Worm (Caenorhabditis elegans) whole organism, late embryonic: Measurements from ENCODE around the gene C07E3.4.

Source experiments
- F13H6.1 ChIP-seq: sonication (generic microtip); optimal IDR thresholded peaks from 2 replicates; lab custom pipeline; 2016; ENCODE audit warnings: missing genetic modification characterization, missing compliant biosample characterization
- ceh-18 ChIP-seq: sonication (generic microtip); optimal IDR thresholded peaks from 2 replicates; lab custom pipeline; 2016; ENCODE audit warnings: missing genetic modification characterization, missing compliant biosample characterization
- dmd-4 ChIP-seq: sonication (generic microtip); optimal IDR thresholded peaks from 2 replicates; lab custom pipeline; 2016; ENCODE audit warnings: borderline replicate concordance, missing genetic modification characterization, missing compliant biosample characterization
- fax-1 ChIP-seq: sonication (generic microtip); optimal IDR thresholded peaks from 2 replicates; lab custom pipeline; 2016; ENCODE audit warnings: missing genotype, missing genetic modification characterization, missing compliant biosample characterization
- sox-4 ChIP-seq: sonication (generic microtip); optimal IDR thresholded peaks from 2 replicates; lab custom pipeline; 2017; ENCODE audit warnings: mild to moderate bottlenecking, missing genetic modification characterization, inconsistent platforms, missing compliant biosample characterization
- ttx-3 ChIP-seq: sonication (generic microtip); optimal IDR thresholded peaks from 2 replicates; lab custom pipeline; 2016; ENCODE audit warnings: missing genetic modification reagents, missing genetic modification characterization, missing compliant biosample characterization
- ztf-16 ChIP-seq: sonication (generic microtip); optimal IDR thresholded peaks from 2 replicates; lab custom pipeline; 2017; ENCODE audit warnings: missing genetic modification characterization, missing compliant biosample characterization

DNA sequence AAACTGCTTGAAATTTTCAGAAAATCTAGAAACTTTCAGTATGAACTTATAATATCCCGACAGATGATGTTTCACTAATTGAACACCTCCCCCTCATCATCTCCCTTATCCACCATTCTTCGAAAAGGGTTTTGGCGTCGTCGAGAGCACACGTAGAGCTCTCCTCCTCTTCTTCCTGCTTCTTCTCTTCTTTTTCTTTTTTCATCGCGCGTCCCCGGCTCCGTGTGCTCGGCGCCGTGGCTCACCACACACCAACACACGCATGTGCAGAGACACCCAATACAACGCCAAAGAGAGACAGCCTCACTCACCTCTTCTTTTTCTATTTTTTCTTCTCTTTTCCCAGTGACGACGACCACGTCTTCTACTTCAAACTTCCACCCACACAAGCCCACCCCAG is 19.0 kb downstream of the C07E3.4 start:
- TF ChIP-seq ztf-16 (no peak), ttx-3 (tag; lab: Kevin White, UChicago) (no peak), fax-1 (tag; lab: Kevin White, UChicago) (no peak), sox-4 (tag; lab: Kevin White, UChicago) (no peak), dmd-4 (no peak), F13H6.1 (tag; lab: Kevin White, UChicago) (no peak), ceh-18 (no peak)
